Worm (Caenorhabditis elegans): ENCODE data around the gene C40A11.3.

ce11 chrII:2177735-2178134 lies 36.8 kb downstream of the C40A11.3 start:
- TF ChIP-seq tbx-8 (GFP tag; optimal IDR thresholded peaks at IDR 0.05): no peak
- TF ChIP-seq nhr-76 (tag; optimal IDR thresholded peaks at IDR 0.05): no peak
- no peak for TF ChIP-seq unc-62 (GFP tag; optimal IDR thresholded peaks at IDR 0.05)
- no peak for TF ChIP-seq flh-1 (GFP tag; optimal IDR thresholded peaks at IDR 0.05)
- TF ChIP-seq pha-4 (tag; optimal IDR thresholded peaks at IDR 0.05): no peak
- no peak for TF ChIP-seq snpc-4 (tag; optimal IDR thresholded peaks at IDR 0.05)
- no peak for TF ChIP-seq lsy-2 (tag; optimal IDR thresholded peaks at IDR 0.05)
- TF ChIP-seq mep-1 (tag; optimal IDR thresholded peaks at IDR 0.05): no peak

Measured in whole organism, mixed stage, embryonic.